Fruit fly (Drosophila melanogaster) whole organism, embryonic: ENCODE data around the gene Gr61a.
A peak's percentile ranks its signal among the peaks of the same experiment; 100 is the strongest.

Experiments
- Awh ChIP-seq: fragments of 200-800 bp; sonication (Bioruptor generic); IDR thresholded peaks from 2 replicates; pipeline ENCODE4, ENCODE4 v1.3.6; 2022; ENCODE audit warnings: missing biosample characterization, missing genetic modification characterization
- CG10147 ChIP-seq: fragments of 200-800 bp; sonication (Bioruptor generic); optimal IDR thresholded peaks from 2 replicates; lab custom pipeline; 2019; ENCODE audit warnings: missing biosample characterization, mild to moderate bottlenecking, missing genetic modification characterization, moderate library complexity
- CG10366 ChIP-seq: fragments of 200-800 bp; sonication (Bioruptor generic); IDR thresholded peaks from 2 replicates; pipeline ENCODE4 v1.3.6; 2022; ENCODE audit warnings: missing biosample characterization, missing genetic modification characterization
- CG11504 ChIP-seq: fragments of 200-800 bp; sonication (Bioruptor generic); optimal IDR thresholded peaks from 3 replicates; lab custom pipeline; 2019; ENCODE audit warnings: missing biosample characterization, mild to moderate bottlenecking, missing genetic modification characterization, moderate library complexity
- CG13894 ChIP-seq: fragments of 200-800 bp; sonication (Bioruptor generic); optimal IDR thresholded peaks from 3 replicates; lab custom pipeline; 2018; ENCODE audit warnings: missing biosample characterization, mild to moderate bottlenecking, missing genetic modification characterization, moderate library complexity
- CG14014 ChIP-seq: fragments of 200-800 bp; sonication (Bioruptor generic); IDR thresholded peaks from 2 replicates; pipeline ENCODE4 v1.3.6; 2022; ENCODE audit warnings: missing biosample characterization, missing genetic modification characterization
- CG15514 ChIP-seq: fragments of 200-800 bp; sonication (Bioruptor generic); optimal IDR thresholded peaks from 3 replicates; lab custom pipeline; 2017; ENCODE audit warnings: missing biosample characterization, missing genetic modification characterization, mild to moderate bottlenecking, moderate library complexity, missing genetic modification reagents
- CG18011 ChIP-seq: fragments of 200-800 bp; sonication (Bioruptor generic); optimal IDR thresholded peaks from 2 replicates; lab custom pipeline; 2017; ENCODE audit warnings: missing biosample characterization, missing genetic modification characterization, mild to moderate bottlenecking, moderate library complexity, missing genotype
- CG18262 ChIP-seq: fragments of 200-800 bp; optimal IDR thresholded peaks from 3 replicates; lab custom pipeline; 2019; ENCODE audit warnings: missing biosample characterization, mild to moderate bottlenecking, missing genetic modification characterization, moderate library complexity
- CG2120 ChIP-seq: fragments of 200-800 bp; sonication (Bioruptor generic); optimal IDR thresholded peaks from 3 replicates; lab custom pipeline; 2016; ENCODE audit warnings: missing biosample characterization, missing genetic modification characterization
- CG2712 ChIP-seq: fragments of 200-800 bp; optimal IDR thresholded peaks from 3 replicates; lab custom pipeline; 2019; ENCODE audit warnings: missing biosample characterization, mild to moderate bottlenecking, missing genetic modification characterization, moderate library complexity
- CG30403 ChIP-seq: fragments of 200-800 bp; sonication (Bioruptor generic); optimal IDR thresholded peaks from 3 replicates; lab custom pipeline; 2016; ENCODE audit warnings: missing biosample characterization, missing genetic modification characterization
- CG32532 ChIP-seq: fragments of 200-800 bp; sonication (Bioruptor generic); IDR thresholded peaks from 2 replicates; pipeline ENCODE4 v1.3.6; 2022; ENCODE audit warnings: missing biosample characterization, missing genetic modification characterization
- CG32767 ChIP-seq: fragments of 200-800 bp; sonication (Bioruptor generic); IDR thresholded peaks from 2 replicates; pipeline ENCODE4 v1.3.6; 2022; ENCODE audit warnings: missing biosample characterization, missing genetic modification characterization
- CG3838 ChIP-seq: fragments of 200-800 bp; sonication (Bioruptor generic); optimal IDR thresholded peaks from 3 replicates; lab custom pipeline; 2016; ENCODE audit warnings: missing biosample characterization, missing genetic modification characterization
- CG9727 ChIP-seq: fragments of 200-800 bp; sonication (Bioruptor generic); optimal IDR thresholded peaks from 3 replicates; lab custom pipeline; 2017; ENCODE audit warnings: missing biosample characterization, mild to moderate bottlenecking, missing genetic modification characterization
- CG9797 ChIP-seq: fragments of 200-800 bp; sonication (Bioruptor generic); optimal IDR thresholded peaks from 3 replicates; lab custom pipeline; 2018; ENCODE audit warnings: missing biosample characterization, mild to moderate bottlenecking, missing genetic modification characterization
- CG9817 ChIP-seq: fragments of 200-800 bp; sonication (Bioruptor generic); optimal IDR thresholded peaks from 2 replicates; lab custom pipeline; 2018; ENCODE audit warnings: missing biosample characterization, mild to moderate bottlenecking, missing genetic modification characterization, moderate library complexity
- CHES-1-like ChIP-seq: fragments of 200-800 bp; sonication (Bioruptor generic); optimal IDR thresholded peaks from 2 replicates; lab custom pipeline; 2016; ENCODE audit warnings: missing biosample characterization, missing genetic modification characterization
- Ets65A ChIP-seq: fragments of 200-800 bp; sonication (Bioruptor generic); peaks from one replicate; lab custom pipeline; 2016; ENCODE audit warnings: missing biosample characterization, missing genetic modification characterization
- Fer1 ChIP-seq: fragments of 200-800 bp; sonication (Bioruptor generic); optimal IDR thresholded peaks from 2 replicates; lab custom pipeline; 2017; ENCODE audit warnings: missing biosample characterization, mild to moderate bottlenecking, missing genetic modification characterization
- GATAe ChIP-seq: fragments of 200-800 bp; sonication (Bioruptor generic); conservative IDR thresholded peaks from 2 replicates; pipeline ENCODE4 v1.3.6; 2022; ENCODE audit warnings: missing biosample characterization, missing genetic modification characterization
- HLH4C ChIP-seq: fragments of 200-800 bp; sonication (Bioruptor generic); IDR thresholded peaks from 3 replicates; pipeline ENCODE4 v1.3.6; 2022; ENCODE audit warnings: missing biosample characterization, missing genetic modification characterization; ENCODE audit not compliant: partially characterized antibody
- HmgZ ChIP-seq: fragments of 200-800 bp; sonication (Bioruptor generic); optimal IDR thresholded peaks from 2 replicates; lab custom pipeline; 2018; ENCODE audit warnings: missing biosample characterization, mild to moderate bottlenecking, missing genetic modification characterization
- Hr51 ChIP-seq, 2 experiments: fragments of 200-800 bp; sonication (Bioruptor generic); optimal IDR thresholded peaks; 2 replicates in 1 of 2; 3 replicates in 1 of 2; lab custom pipeline; 2016 to 2018; ENCODE audit warnings: missing biosample characterization in 2 of 2, missing genetic modification characterization in 2 of 2, mild to moderate bottlenecking in 1 of 2, moderate library complexity in 1 of 2
- NC2β ChIP-seq: fragments of 200-800 bp; sonication (Bioruptor generic); optimal IDR thresholded peaks from 2 replicates; lab custom pipeline; 2016; ENCODE audit warnings: missing biosample characterization, missing genetic modification characterization
- Pdp1 ChIP-seq, 2 experiments: fragments of 200-800 bp; sonication (Bioruptor generic); optimal IDR thresholded peaks; 3 replicates each; lab custom pipeline; 2016; ENCODE audit warnings: missing biosample characterization in 2 of 2, missing genetic modification characterization in 2 of 2, mild to moderate bottlenecking in 1 of 2, moderate library complexity in 1 of 2
- Poxn ChIP-seq: fragments of 200-800 bp; sonication (Bioruptor generic); IDR thresholded peaks from 2 replicates; pipeline ENCODE4 v1.3.6; 2022; ENCODE audit warnings: missing biosample characterization, missing genetic modification characterization
- TFAM ChIP-seq: fragments of 200-800 bp; sonication (Bioruptor generic); optimal IDR thresholded peaks from 2 replicates; lab custom pipeline; 2017; ENCODE audit warnings: missing biosample characterization, missing genetic modification characterization, inconsistent platforms
- Trl ChIP-seq, 3 experiments: fragments of >200 bp in 2 of 3; fragments of 200-800 bp in 1 of 3; sonication (Bioruptor generic) in 1 of 3; optimal IDR thresholded peaks; 2 replicates in 1 of 3; 3 replicates in 2 of 3; lab custom pipeline; 2016 to 2017; ENCODE audit warnings: missing biosample characterization in 1 of 3, missing genetic modification characterization in 1 of 3
- az2 ChIP-seq: fragments of 200-800 bp; sonication (Bioruptor generic); optimal IDR thresholded peaks from 3 replicates; lab custom pipeline; 2016; ENCODE audit warnings: missing biosample characterization, missing genetic modification characterization
- bowl ChIP-seq: fragments of 200-800 bp; sonication (Bioruptor generic); IDR thresholded peaks from 2 replicates; pipeline ENCODE4 v1.3.6; 2022; ENCODE audit warnings: missing biosample characterization, missing genetic modification characterization
- br ChIP-seq: fragments of >200 bp; optimal IDR thresholded peaks from 2 replicates; lab custom pipeline; 2017
- chn ChIP-seq: fragments of 200-800 bp; sonication (Bioruptor generic); optimal IDR thresholded peaks from 2 replicates; lab custom pipeline; 2016; ENCODE audit warnings: missing biosample characterization, missing genetic modification characterization
- dati ChIP-seq: fragments of 200-800 bp; sonication (Bioruptor generic); IDR thresholded peaks from 2 replicates; pipeline ENCODE4 v1.3.6; 2022; ENCODE audit warnings: missing biosample characterization, missing genetic modification characterization
- dmrt11E ChIP-seq: fragments of 200-800 bp; sonication (Bioruptor generic); optimal IDR thresholded peaks from 3 replicates; lab custom pipeline; 2018; ENCODE audit warnings: missing biosample characterization, mild to moderate bottlenecking, missing genetic modification characterization, moderate library complexity
- gce ChIP-seq: fragments of 200-800 bp; sonication (Bioruptor generic); IDR thresholded peaks from 3 replicates; pipeline ENCODE4 v1.3.6; 2022; ENCODE audit warnings: missing biosample characterization, missing genetic modification characterization
- gem ChIP-seq: fragments of 200-800 bp; sonication (Bioruptor generic); optimal IDR thresholded peaks from 2 replicates; lab custom pipeline; 2019; ENCODE audit warnings: missing biosample characterization, mild to moderate bottlenecking, missing genetic modification characterization, moderate library complexity
- hth ChIP-seq: fragments of >200 bp; optimal IDR thresholded peaks from 2 replicates; lab custom pipeline; 2017; ENCODE audit warnings: inconsistent platforms
- kni ChIP-seq: fragments of 200-800 bp; sonication (Bioruptor generic); optimal IDR thresholded peaks from 3 replicates; lab custom pipeline; 2017; ENCODE audit warnings: mild to moderate bottlenecking, missing biosample characterization, missing genetic modification reagents, missing genetic modification characterization
- lov ChIP-seq, 2 experiments: fragments of 200-800 bp in 1 of 2; fragments of >200 bp in 1 of 2; sonication (Bioruptor generic) in 1 of 2; IDR thresholded peaks in 1 of 2; optimal IDR thresholded peaks in 1 of 2; 2 replicates in 1 of 2; 3 replicates in 1 of 2; pipeline versions ENCODE4 v1.3.6 to Lab custom; 2017 to 2022; ENCODE audit warnings: missing biosample characterization in 1 of 2, missing genetic modification characterization in 1 of 2
- mld ChIP-seq: fragments of 200-800 bp; sonication (Bioruptor generic); IDR thresholded peaks from 3 replicates; pipeline ENCODE4 v1.3.6; 2022; ENCODE audit warnings: missing biosample characterization, missing genetic modification characterization; ENCODE audit not compliant: partially characterized antibody
- otp ChIP-seq: fragments of 200-800 bp; sonication (Bioruptor generic); IDR thresholded peaks from 3 replicates; pipeline ENCODE4, ENCODE4 v1.3.6; 2022; ENCODE audit warnings: missing biosample characterization, missing genetic modification characterization
- sim ChIP-seq: fragments of 200-800 bp; sonication (Bioruptor generic); IDR thresholded peaks from 2 replicates; pipeline ENCODE4 v1.3.6; 2022; ENCODE audit warnings: missing biosample characterization, missing genetic modification characterization
- sr ChIP-seq: fragments of 200-800 bp; sonication (Bioruptor generic); IDR thresholded peaks from 3 replicates; pipeline ENCODE4 v1.3.6; 2022; ENCODE audit warnings: missing biosample characterization, missing genetic modification characterization
- tna ChIP-seq: fragments of 200-800 bp; sonication (Bioruptor generic); IDR thresholded peaks from 2 replicates; pipeline ENCODE4 v1.3.6; 2022; ENCODE audit warnings: missing biosample characterization, missing genetic modification characterization; ENCODE audit not compliant: partially characterized antibody
- toy ChIP-seq: fragments of 200-800 bp; sonication (Bioruptor generic); IDR thresholded peaks from 2 replicates; pipeline ENCODE4 v1.3.6; 2022; ENCODE audit warnings: missing biosample characterization, missing genetic modification characterization
- unc-4 ChIP-seq: fragments of 200-800 bp; sonication (Bioruptor generic); IDR thresholded peaks from 2 replicates; pipeline ENCODE4 v1.3.6; 2022; ENCODE audit warnings: missing biosample characterization, missing genetic modification characterization; ENCODE audit not compliant: partially characterized antibody
- wor ChIP-seq: fragments of 200-800 bp; sonication (Bioruptor generic); IDR thresholded peaks from 2 replicates; pipeline ENCODE4 v1.3.6; 2022; ENCODE audit warnings: missing biosample characterization, missing genetic modification characterization

Gene Gr61a

DNA sequence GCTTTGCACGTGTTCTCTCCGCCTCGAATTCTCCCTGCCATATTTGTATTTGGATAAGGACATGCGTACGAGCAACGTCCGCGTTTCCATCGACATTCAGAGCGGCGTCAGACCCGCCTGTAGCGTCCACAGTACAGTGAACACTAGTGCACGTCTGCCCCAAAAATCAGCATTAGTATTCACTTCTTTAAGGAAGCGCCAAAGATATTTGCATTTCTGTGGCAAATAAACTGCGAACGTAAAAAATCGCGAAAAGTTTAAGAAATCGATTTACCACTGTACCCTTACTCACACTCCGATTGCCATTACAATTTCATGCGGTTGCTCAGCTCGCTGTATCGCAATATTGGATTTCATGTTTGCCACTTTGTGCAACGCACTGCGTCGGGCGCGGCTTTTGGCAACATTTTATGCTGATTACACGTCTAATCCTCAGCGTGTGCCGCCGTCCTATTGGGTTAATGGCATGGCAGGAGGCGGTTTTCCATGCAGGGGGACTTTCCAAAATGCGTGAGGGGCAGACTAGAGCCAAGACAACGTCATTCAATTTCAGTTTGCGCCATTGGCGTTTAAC, 38.5 kb upstream of the Gr61a start (continued):
- TF ChIP-seq az2 (GFP tag; lab: Kevin White, UChicago) (peak; percentile 90), CG30403 (peak; percentile 89), Trl (optimal IDR thresholded peaks at IDR 0.05; lab: Kevin White, UChicago) (no peak), Trl (GFP tag; optimal IDR thresholded peaks at IDR 0.05; lab: Kevin White, UChicago) (peak; percentile 87), CG9797 (GFP tag; lab: Kevin White, UChicago) (no peak), CG32767 (peak; percentile 80), chn (GFP tag; lab: Kevin White, UChicago) (peak; percentile 87), Pdp1 (GFP tag; optimal IDR thresholded peaks at IDR 0.05; lab: Kevin White, UChicago) (peak; percentile 82 to 89), sr (GFP tag; lab: Robert Waterston, UW) (peak; percentile 83; the same call in 2 of the 3 replicates), otp (GFP tag; lab: Robert Waterston, UW) (peak; percentile 92), kni (peak; percentile 39), CG18011 (peak; percentile 62), CG15514 (GFP tag; lab: Kevin White, UChicago) (peak; percentile 77), CG18262 (peak; percentile 80), toy (GFP tag; lab: Robert Waterston, UW) (peak; percentile 80; the same call in 1 of the 2 replicates), dati (GFP tag; lab: Robert Waterston, UW) (peak; percentile 75), GATAe (GFP tag; lab: Robert Waterston, UW) (no peak), Ets65A (GFP tag; lab: Kevin White, UChicago) (peak; percentile 99), Poxn (GFP tag; lab: Robert Waterston, UW) (peak; percentile 64; the same call in 1 of the 2 replicates), CG3838 (GFP tag; lab: Kevin White, UChicago) (peak; percentile 47), mld (GFP tag; lab: Robert Waterston, UW) (no peak), gce (GFP tag; lab: Robert Waterston, UW) (peak; percentile 88), Awh (peak; percentile 90), TFAM (no peak), br (no peak), NC2β (GFP tag; lab: Kevin White, UChicago) (peak; percentile 83), CG13894 (tag; lab: Kevin White, UChicago) (peak; percentile 83), CG11504 (tag; lab: Kevin White, UChicago) (peak; percentile 87), tna (no peak), CG9727 (peak; percentile 74), CG2120 (peak; percentile 90), gem (tag; lab: Kevin White, UChicago) (peak; percentile 91), CG2712 (tag; lab: Kevin White, UChicago) (peak; percentile 85), HmgZ (tag; lab: Kevin White, UChicago) (peak; percentile 86), CHES-1-like (peak; percentile 85), CG14014 (GFP tag; lab: Robert Waterston, UW) (peak; percentile 92), dmrt11E (tag; lab: Kevin White, UChicago) (peak; percentile 77), HLH4C (GFP tag; lab: Robert Waterston, UW) (no peak), sim (GFP tag; lab: Robert Waterston, UW) (peak; percentile 70; the same call in 1 of the 2 replicates), CG32532 (GFP tag; lab: Robert Waterston, UW) (peak; percentile 92), unc-4 (GFP tag; lab: Robert Waterston, UW) (no peak), Hr51 (GFP tag; optimal IDR thresholded peaks at IDR 0.05; lab: Kevin White, UChicago) (peak; percentile 86 to 87), hth (lab: Kevin White, UChicago) (no peak), lov (optimal IDR thresholded peaks at IDR 0.05; lab: Kevin White, UChicago) (no peak), lov (GFP tag; IDR thresholded peaks at IDR 0.05; lab: Robert Waterston, UW) (peak; percentile 93), Fer1 (GFP tag; lab: Kevin White, UChicago) (peak; percentile 90), CG10366 (GFP tag; lab: Robert Waterston, UW) (peak; percentile 93), bowl (GFP tag; lab: Robert Waterston, UW) (peak; percentile 74), wor (GFP tag; lab: Robert Waterston, UW) (peak; percentile 78), CG9817 (tag; lab: Kevin White, UChicago) (peak; percentile 88), CG10147 (GFP tag; lab: Kevin White, UChicago) (peak; percentile 80)
